Fruit fly (Drosophila melanogaster) whole organism, embryonic: ENCODE data around the gene Hydr2.

Experiments
- Asciz ChIP-seq: fragments of 200-800 bp; sonication (Bioruptor generic); optimal IDR thresholded peaks from 2 replicates; lab custom pipeline; 2017; ENCODE audit warnings: missing biosample characterization, mild to moderate bottlenecking, missing genetic modification characterization, missing genetic modification reagents
- Blimp-1 ChIP-seq: fragments of 200-800 bp; sonication (Bioruptor generic); optimal IDR thresholded peaks from 3 replicates; lab custom pipeline; 2018; ENCODE audit warnings: missing biosample characterization, missing genetic modification characterization, mild to moderate bottlenecking, moderate library complexity, missing genetic modification reagents
- CG10959 ChIP-seq: fragments of 200-800 bp; sonication (Bioruptor generic); IDR thresholded peaks from 2 replicates; pipeline ENCODE4 v1.3.6; 2022; ENCODE audit warnings: missing biosample characterization, missing genetic modification characterization
- CG10979 ChIP-seq: fragments of 200-800 bp; sonication (Bioruptor generic); optimal IDR thresholded peaks from 2 replicates; lab custom pipeline; 2018; ENCODE audit warnings: missing biosample characterization, mild to moderate bottlenecking, missing genetic modification characterization, moderate library complexity
- CG11504 ChIP-seq: fragments of 200-800 bp; sonication (Bioruptor generic); optimal IDR thresholded peaks from 3 replicates; lab custom pipeline; 2019; ENCODE audit warnings: missing biosample characterization, mild to moderate bottlenecking, missing genetic modification characterization, moderate library complexity
- CG12391 ChIP-seq: fragments of 200-800 bp; sonication (Bioruptor generic); optimal IDR thresholded peaks from 3 replicates; lab custom pipeline; 2018; ENCODE audit warnings: missing biosample characterization, mild to moderate bottlenecking, missing genetic modification characterization, moderate library complexity
- CG13424 ChIP-seq: fragments of 200-800 bp; sonication (Bioruptor generic); optimal IDR thresholded peaks from 2 replicates; lab custom pipeline; 2019; ENCODE audit warnings: missing biosample characterization, mild to moderate bottlenecking, missing genetic modification characterization, moderate library complexity
- CG16779 ChIP-seq: fragments of 200-800 bp; sonication (Bioruptor generic); IDR thresholded peaks from 2 replicates; pipeline ENCODE4 v1.3.6; 2022; ENCODE audit warnings: missing biosample characterization, missing genetic modification characterization
- CG17359 ChIP-seq: fragments of 200-800 bp; sonication (Bioruptor generic); optimal IDR thresholded peaks from 3 replicates; lab custom pipeline; 2018; ENCODE audit warnings: missing biosample characterization, mild to moderate bottlenecking, missing genetic modification characterization, moderate library complexity
- CG31441 ChIP-seq: fragments of 200-800 bp; sonication (Bioruptor generic); IDR thresholded peaks from 2 replicates; pipeline ENCODE4 v1.3.6; 2022; ENCODE audit warnings: missing biosample characterization, missing genetic modification characterization
- CG4854 ChIP-seq: fragments of 200-800 bp; sonication (Bioruptor generic); optimal IDR thresholded peaks from 2 replicates; lab custom pipeline; 2016; ENCODE audit warnings: missing biosample characterization, missing genetic modification characterization, inconsistent platforms
- CG7839 ChIP-seq: fragments of 200-800 bp; sonication (Bioruptor generic); optimal IDR thresholded peaks from 3 replicates; lab custom pipeline; 2018; ENCODE audit warnings: missing biosample characterization, mild to moderate bottlenecking, missing genetic modification characterization, moderate library complexity
- CG8388 ChIP-seq: fragments of 200-800 bp; sonication (Bioruptor generic); optimal IDR thresholded peaks from 2 replicates; lab custom pipeline; 2019; ENCODE audit warnings: missing biosample characterization, mild to moderate bottlenecking, missing genetic modification characterization, moderate library complexity
- HLH3B ChIP-seq: fragments of 200-800 bp; sonication (Bioruptor generic); IDR thresholded peaks from 2 replicates; pipeline ENCODE4 v1.3.6; 2022; ENCODE audit warnings: missing biosample characterization, missing genetic modification characterization
- Hr51 ChIP-seq, 2 experiments: fragments of 200-800 bp; sonication (Bioruptor generic); optimal IDR thresholded peaks; 2 replicates in 1 of 2; 3 replicates in 1 of 2; lab custom pipeline; 2016 to 2018; ENCODE audit warnings: missing biosample characterization in 2 of 2, missing genetic modification characterization in 2 of 2, mild to moderate bottlenecking in 1 of 2, moderate library complexity in 1 of 2
- Neu2 ChIP-seq: fragments of 200-800 bp; sonication (Bioruptor generic); optimal IDR thresholded peaks from 3 replicates; lab custom pipeline; 2016; ENCODE audit warnings: missing biosample characterization, missing genetic modification characterization, borderline replicate concordance
- PHDP ChIP-seq: fragments of 200-800 bp; sonication (Bioruptor generic); optimal IDR thresholded peaks from 3 replicates; lab custom pipeline; 2018; ENCODE audit warnings: missing biosample characterization, mild to moderate bottlenecking, missing genetic modification characterization, moderate library complexity
- Sin3A ChIP-seq: fragments of >200 bp; optimal IDR thresholded peaks from 2 replicates; lab custom pipeline; 2018
- Sox102F ChIP-seq: fragments of 200-800 bp; sonication (Bioruptor generic); optimal IDR thresholded peaks from 2 replicates; lab custom pipeline; 2018; ENCODE audit warnings: missing biosample characterization, mild to moderate bottlenecking, missing genetic modification characterization, moderate library complexity
- Ssrp ChIP-seq: fragments of 200-800 bp; sonication (Bioruptor generic); optimal IDR thresholded peaks from 2 replicates; lab custom pipeline; 2018; ENCODE audit warnings: missing biosample characterization, mild to moderate bottlenecking, missing genetic modification characterization, moderate library complexity
- Xrp1 ChIP-seq: fragments of 200-800 bp; sonication (Bioruptor generic); IDR thresholded peaks from 2 replicates; pipeline ENCODE4 v1.3.6; 2022; ENCODE audit warnings: missing biosample characterization, missing genetic modification characterization
- bsh ChIP-seq, 2 experiments: fragments of 200-800 bp; sonication (Bioruptor generic); optimal IDR thresholded peaks; 2 replicates each; lab custom pipeline; 2017 to 2018; ENCODE audit warnings: mild to moderate bottlenecking in 2 of 2, missing biosample characterization in 2 of 2, missing genetic modification characterization in 2 of 2, moderate library complexity in 1 of 2
- ci ChIP-seq: fragments of 200-800 bp; sonication (Bioruptor generic); IDR thresholded peaks from 3 replicates; pipeline ENCODE4 v1.3.6; 2022; ENCODE audit warnings: missing biosample characterization, missing genetic modification characterization
- dmrt99B ChIP-seq: fragments of 200-800 bp; sonication (Bioruptor generic); optimal IDR thresholded peaks from 2 replicates; lab custom pipeline; 2018; ENCODE audit warnings: missing biosample characterization, mild to moderate bottlenecking, missing genetic modification characterization, moderate library complexity
- esg ChIP-seq: fragments of 200-800 bp; sonication (Bioruptor generic); conservative IDR thresholded peaks from 2 replicates; pipeline ENCODE4 v1.3.6; 2022; ENCODE audit warnings: missing biosample characterization, missing genetic modification characterization
- gem ChIP-seq: fragments of 200-800 bp; sonication (Bioruptor generic); optimal IDR thresholded peaks from 2 replicates; lab custom pipeline; 2019; ENCODE audit warnings: missing biosample characterization, mild to moderate bottlenecking, missing genetic modification characterization, moderate library complexity
- grau ChIP-seq: fragments of 200-800 bp; optimal IDR thresholded peaks from 3 replicates; lab custom pipeline; 2019; ENCODE audit warnings: missing biosample characterization, mild to moderate bottlenecking, missing genetic modification characterization, moderate library complexity
- ham ChIP-seq: fragments of 200-800 bp; sonication (Bioruptor generic); IDR thresholded peaks from 2 replicates; pipeline ENCODE4 v1.3.6; 2022; ENCODE audit warnings: missing biosample characterization, missing genetic modification characterization
- lab ChIP-seq: fragments of 200-800 bp; sonication (Bioruptor generic); optimal IDR thresholded peaks from 3 replicates; lab custom pipeline; 2017; ENCODE audit warnings: missing biosample characterization, missing genetic modification characterization, mild to moderate bottlenecking, moderate library complexity, missing genetic modification reagents
- mam ChIP-seq: fragments of 200-800 bp; sonication (Bioruptor generic); optimal IDR thresholded peaks from 3 replicates; lab custom pipeline; 2016; ENCODE audit warnings: missing biosample characterization, missing genetic modification characterization
- nmo ChIP-seq: fragments of 200-800 bp; sonication (Bioruptor generic); optimal IDR thresholded peaks from 2 replicates; lab custom pipeline; 2018; ENCODE audit warnings: missing biosample characterization, mild to moderate bottlenecking, missing genetic modification characterization, moderate library complexity
- phol ChIP-seq: fragments of 200-800 bp; sonication (Bioruptor generic); optimal IDR thresholded peaks from 3 replicates; lab custom pipeline; 2018; ENCODE audit warnings: missing biosample characterization, mild to moderate bottlenecking, missing genetic modification characterization, moderate library complexity
- prd ChIP-seq, 3 experiments: fragments of >200 bp in 2 of 3; fragments of 200-800 bp in 1 of 3; sonication (Bioruptor generic) in 1 of 3; optimal IDR thresholded peaks in 2 of 3; IDR thresholded peaks in 1 of 3; 2 replicates in 2 of 3; 3 replicates in 1 of 3; pipeline versions ENCODE4 v1.3.6 to Lab custom; 2017 to 2022; ENCODE audit warnings: missing biosample characterization in 1 of 3, missing genetic modification characterization in 1 of 3
- pum ChIP-seq: fragments of 200-800 bp; sonication (Bioruptor generic); optimal IDR thresholded peaks from 2 replicates; lab custom pipeline; 2016; ENCODE audit warnings: missing biosample characterization, missing genetic modification characterization
- sens ChIP-seq: fragments of 200-800 bp; sonication (Bioruptor generic); peaks from one replicate; lab custom pipeline; 2016; ENCODE audit warnings: missing biosample characterization, missing genetic modification characterization
- sna ChIP-seq: fragments of 200-800 bp; sonication (Bioruptor generic); IDR thresholded peaks from 2 replicates; pipeline ENCODE4 v1.3.6; 2022; ENCODE audit warnings: missing biosample characterization, missing genetic modification characterization; ENCODE audit not compliant: partially characterized antibody
- tap ChIP-seq: fragments of 200-800 bp; optimal IDR thresholded peaks from 3 replicates; lab custom pipeline; 2019; ENCODE audit warnings: missing biosample characterization, mild to moderate bottlenecking, missing genetic modification characterization, moderate library complexity
- unpg ChIP-seq: fragments of 200-800 bp; sonication (Bioruptor generic); optimal IDR thresholded peaks from 3 replicates; lab custom pipeline; 2018; ENCODE audit warnings: missing biosample characterization, mild to moderate bottlenecking, missing genetic modification characterization, moderate library complexity
- vvl ChIP-seq: fragments of 200-800 bp; sonication (Bioruptor generic); IDR thresholded peaks from 2 replicates; pipeline ENCODE4 v1.3.6; 2022; ENCODE audit warnings: missing biosample characterization, missing genetic modification characterization

The Hydr2 gene

DNA sequence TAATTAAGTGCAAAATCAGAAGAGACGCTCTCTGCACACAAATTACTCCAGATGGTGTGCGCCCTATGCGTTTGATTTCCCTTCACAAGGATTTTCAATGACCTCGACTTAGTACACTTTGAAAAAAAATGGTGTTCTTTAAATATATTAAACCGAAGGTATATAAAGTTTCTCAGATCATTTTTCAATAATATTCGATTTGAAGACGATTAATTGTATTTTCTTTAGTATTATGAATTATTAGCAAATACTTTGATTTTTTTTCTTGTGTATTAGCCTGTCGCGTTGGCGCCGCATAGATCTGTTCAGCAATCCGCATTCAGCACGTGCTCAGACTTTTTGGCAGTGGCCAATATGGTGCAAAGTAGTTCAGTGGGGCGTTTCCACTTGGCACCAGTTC is 35.6 kb upstream of the Hydr2 start:
- peak; percentile 26 for TF ChIP-seq phol (tag; lab: Kevin White, UChicago)
- TF ChIP-seq CG11504 = peak; percentile 55
- peak; percentile 8 for TF ChIP-seq CG7839
- TF ChIP-seq CG8388 (GFP tag; lab: Kevin White, UChicago) = peak; percentile 8
- no peak for TF ChIP-seq ham (GFP tag; lab: Robert Waterston, UW)
- TF ChIP-seq lab = peak; percentile 5
- TF ChIP-seq ci (GFP tag; lab: Robert Waterston, UW) = no peak
- TF ChIP-seq nmo (GFP tag; lab: Kevin White, UChicago) = peak; percentile 22
- peak; percentile 13 for TF ChIP-seq Ssrp
- TF ChIP-seq CG13424 = peak; percentile 5
- TF ChIP-seq vvl (GFP tag; lab: Robert Waterston, UW) = 0 out of 2 replicates have a peak, but pooled peaks have one; percentile 13
- peak; percentile 42; the same call in 1 of the 2 replicates for TF ChIP-seq CG31441 (GFP tag; lab: Robert Waterston, UW)
- TF ChIP-seq Sox102F (GFP tag; lab: Kevin White, UChicago) = peak; percentile 28
- TF ChIP-seq CG4854 (GFP tag; lab: Kevin White, UChicago) = no peak
- TF ChIP-seq sna (GFP tag; lab: Robert Waterston, UW) = no peak
- TF ChIP-seq mam (GFP tag; lab: Kevin White, UChicago) = no peak
- peak; percentile 37 for TF ChIP-seq Blimp-1 (GFP tag; lab: Kevin White, UChicago)
- TF ChIP-seq sens (GFP tag; lab: Kevin White, UChicago) = peak; percentile 68
- TF ChIP-seq CG10979 (tag; lab: Kevin White, UChicago) = peak; percentile 46
- peak; percentile 6 for TF ChIP-seq CG12391 (tag; lab: Kevin White, UChicago)
- TF ChIP-seq gem (tag; lab: Kevin White, UChicago) = peak; percentile 53
- TF ChIP-seq dmrt99B (tag; lab: Kevin White, UChicago) = peak; percentile 31
- no peak for TF ChIP-seq CG16779 (GFP tag; lab: Robert Waterston, UW)
- TF ChIP-seq CG17359 = peak; percentile 10
- TF ChIP-seq tap = peak; percentile 31
- peak; percentile 17 for TF ChIP-seq PHDP (tag; lab: Kevin White, UChicago)
- no peak for TF ChIP-seq CG10959
- TF ChIP-seq bsh (GFP tag; optimal IDR thresholded peaks at IDR 0.05; lab: Kevin White, UChicago) = peak in 1 of 2 experiments; percentile 44
- TF ChIP-seq Hr51 (GFP tag; optimal IDR thresholded peaks at IDR 0.05; lab: Kevin White, UChicago) = peak in 1 of 2 experiments; percentile 12
- no peak for TF ChIP-seq prd (optimal IDR thresholded peaks at IDR 0.05; lab: Kevin White, UChicago)
- peak; percentile 48; the same call in 1 of the 3 replicates for TF ChIP-seq prd (GFP tag; IDR thresholded peaks at IDR 0.05; lab: Robert Waterston, UW)
- peak; percentile 34 for TF ChIP-seq unpg
- TF ChIP-seq HLH3B = peak; percentile 12; the same call in 1 of the 2 replicates
- TF ChIP-seq Xrp1 (GFP tag; lab: Robert Waterston, UW) = 0 out of 2 replicates have a peak, but pooled peaks have one; percentile 6

dm6 chr2L:3128335-3128734 is 35.1 kb upstream of the Hydr2 start, which contains the start of gene CG15403:
TSS of gene CG15403 (plus strand) at chr2L:3128635.
- no peak for TF ChIP-seq esg (GFP tag; lab: Robert Waterston, UW)
- TF ChIP-seq pum (GFP tag; lab: Kevin White, UChicago) = no peak
- TF ChIP-seq Sin3A = no peak
- no peak for TF ChIP-seq Neu2
- no peak for TF ChIP-seq CG16779 (GFP tag; lab: Robert Waterston, UW)
- no peak for TF ChIP-seq Asciz (GFP tag; lab: Kevin White, UChicago)
- no peak for TF ChIP-seq grau (tag; lab: Kevin White, UChicago)
- TF ChIP-seq, all 482 proteins: peak for 0
